Worm (Caenorhabditis elegans) whole organism, L4 larva: ENCODE measurements around the gene asp-12.

Experiments used
- F10B5.3 ChIP-seq: sonication (generic microtip); optimal IDR thresholded peaks from 2 replicates; lab custom pipeline; 2016; ENCODE audit warnings: mild to moderate bottlenecking, missing genetic modification characterization, missing compliant biosample characterization
- F44E2.7 ChIP-seq: fragments of 200-800 bp; sonication (Bioruptor generic); IDR thresholded peaks from 2 replicates; pipeline ENCODE4 v2.1.2; 2022; ENCODE audit warnings: missing genetic modification characterization, missing compliant biosample characterization
- F49E8.2 ChIP-seq: sonication (generic microtip); optimal IDR thresholded peaks from 2 replicates; lab custom pipeline; 2016; ENCODE audit warnings: missing compliant biosample characterization, mild to moderate bottlenecking, missing genetic modification characterization, borderline replicate concordance
- R02D3.7 ChIP-seq: fragments of 150-350 bp; sonication (generic microtip); optimal IDR thresholded peaks from 3 replicates; lab custom pipeline; 2014; ENCODE audit warnings: missing biosample characterization, missing genetic modification characterization
- T20F7.1 ChIP-seq: fragments of 200-800 bp; sonication (Bioruptor generic); optimal IDR thresholded peaks from 2 replicates; lab custom pipeline; 2018; ENCODE audit warnings: mild to moderate bottlenecking, missing genetic modification characterization, missing compliant biosample characterization
- T26A8.4 ChIP-seq: fragments of 200-800 bp; sonication (Bioruptor generic); IDR thresholded peaks from 2 replicates; pipeline ENCODE4 v1.3.6; 2022; ENCODE audit warnings: missing genetic modification characterization, missing compliant biosample characterization
- Y48G9A.11 ChIP-seq: fragments of 200-800 bp; sonication (Bioruptor generic); IDR thresholded peaks from 2 replicates; pipeline ENCODE4 v1.3.6; 2022; ENCODE audit warnings: missing genetic modification reagents, missing genetic modification characterization, missing compliant biosample characterization
- aha-1 ChIP-seq: fragments of 150-350 bp; peaks from one replicate; lab custom pipeline; 2014; ENCODE audit warnings: missing biosample characterization, missing genetic modification characterization
- ceh-20 ChIP-seq: fragments of 200-800 bp; sonication (Bioruptor generic); IDR thresholded peaks from 2 replicates; pipeline ENCODE4 v1.3.6; 2022; ENCODE audit warnings: missing genetic modification reagents, missing genetic modification characterization, missing compliant biosample characterization
- ceh-44 ChIP-seq: fragments of 200-800 bp; sonication (Bioruptor generic); IDR thresholded peaks from 2 replicates; pipeline ENCODE4 v1.3.6; 2022; ENCODE audit warnings: missing genetic modification reagents, missing genetic modification characterization, missing compliant biosample characterization
- ceh-62 ChIP-seq: sonication (generic microtip); optimal IDR thresholded peaks from 2 replicates; lab custom pipeline; 2017; ENCODE audit warnings: missing biosample characterization, missing genetic modification characterization
- daf-16 ChIP-seq, 3 experiments: sonication (generic microtip); optimal IDR thresholded peaks; 2 replicates each; lab custom pipeline; 2016 to 2017; ENCODE audit warnings: missing genetic modification characterization in 3 of 3, missing genetic modification reagents in 3 of 3, mild to moderate bottlenecking in 2 of 3, missing compliant biosample characterization in 2 of 3, missing biosample characterization in 1 of 3, moderate library complexity in 1 of 3
- hif-1 ChIP-seq, 2 experiments: sonication (generic microtip); optimal IDR thresholded peaks; 2 replicates each; lab custom pipeline; 2016 to 2017; ENCODE audit warnings: missing compliant biosample characterization in 2 of 2, missing genetic modification characterization in 2 of 2, missing genetic modification reagents in 2 of 2, missing genotype in 2 of 2, mild to moderate bottlenecking in 1 of 2
- jun-1 ChIP-seq: fragments of 150-350 bp; optimal IDR thresholded peaks from 2 replicates; lab custom pipeline; 2014; ENCODE audit warnings: missing biosample characterization, missing genetic modification reagents, missing genetic modification characterization
- lin-38 ChIP-seq: fragments of 200-800 bp; sonication (Bioruptor generic); IDR thresholded peaks from 2 replicates; pipeline ENCODE4 v1.3.6; 2022; ENCODE audit warnings: missing genetic modification reagents, missing genetic modification characterization, missing compliant biosample characterization
- lin-39 ChIP-seq: fragments of 150-350 bp; optimal IDR thresholded peaks from 2 replicates; lab custom pipeline; 2014; ENCODE audit warnings: missing biosample characterization, missing genetic modification reagents, missing genetic modification characterization
- mdl-1 ChIP-seq, 2 experiments: fragments of 150-350 bp in 1 of 2; sonication (generic microtip) in 1 of 2; optimal IDR thresholded peaks; 2 replicates each; lab custom pipeline; 2014 to 2017; ENCODE audit warnings: missing biosample characterization in 2 of 2, missing genetic modification characterization in 2 of 2
- mep-1 ChIP-seq: fragments of 150-350 bp; sonication (generic microtip); optimal IDR thresholded peaks from 3 replicates; lab custom pipeline; 2014; ENCODE audit warnings: missing biosample characterization, missing genetic modification characterization
- nhr-28 ChIP-seq: fragments of 150-350 bp; optimal IDR thresholded peaks from 2 replicates; lab custom pipeline; 2014; ENCODE audit warnings: missing biosample characterization, missing genetic modification characterization
- nhr-41 ChIP-seq: fragments of 200-800 bp; sonication (Bioruptor generic); IDR thresholded peaks from 2 replicates; pipeline ENCODE4 v1.3.6; 2022; ENCODE audit warnings: missing genetic modification reagents, missing genetic modification characterization, missing compliant biosample characterization
- nhr-77 ChIP-seq: fragments of 150-350 bp; optimal IDR thresholded peaks from 2 replicates; lab custom pipeline; 2014; ENCODE audit warnings: missing biosample characterization, missing genetic modification characterization
- pha-4 ChIP-seq, 2 experiments: fragments of 150-350 bp in 1 of 2; fragments of 200-800 bp in 1 of 2; sonication (Bioruptor generic) in 1 of 2; IDR thresholded peaks in 1 of 2; optimal IDR thresholded peaks in 1 of 2; 2 replicates each; pipeline versions ENCODE4 v1.3.6 to Lab custom; 2014 to 2022; ENCODE audit warnings: missing genetic modification characterization in 2 of 2, missing genetic modification reagents in 2 of 2, missing biosample characterization in 1 of 2, missing compliant biosample characterization in 1 of 2
- php-3 ChIP-seq: fragments of 200-800 bp; sonication (Bioruptor generic); IDR thresholded peaks from 2 replicates; pipeline ENCODE4 v1.3.6; 2022; ENCODE audit warnings: missing genetic modification reagents, missing genetic modification characterization, missing compliant biosample characterization
- pqm-1 ChIP-seq: sonication (generic microtip); optimal IDR thresholded peaks from 2 replicates; lab custom pipeline; 2017; ENCODE audit warnings: missing biosample characterization, missing genetic modification characterization
- rbr-2 ChIP-seq: sonication (generic microtip); optimal IDR thresholded peaks from 2 replicates; lab custom pipeline; 2016; ENCODE audit warnings: missing genotype, missing genetic modification characterization, missing compliant biosample characterization
- set-16 ChIP-seq: fragments of 200-800 bp; sonication (Bioruptor generic); IDR thresholded peaks from 2 replicates; pipeline ENCODE4 v1.3.6; 2022; ENCODE audit warnings: missing genetic modification reagents, missing genetic modification characterization, missing compliant biosample characterization
- skn-1 ChIP-seq: fragments of 150-350 bp; optimal IDR thresholded peaks from 2 replicates; lab custom pipeline; 2014; ENCODE audit warnings: missing biosample characterization, missing genetic modification characterization
- snpc-1.2 ChIP-seq: fragments of 200-800 bp; sonication (Bioruptor generic); IDR thresholded peaks from 2 replicates; pipeline ENCODE4 v1.3.6; 2022; ENCODE audit warnings: missing genetic modification reagents, missing genetic modification characterization, missing compliant biosample characterization
- snpc-4 ChIP-seq: fragments of 150-350 bp; optimal IDR thresholded peaks from 2 replicates; lab custom pipeline; 2014; ENCODE audit warnings: missing biosample characterization, missing genetic modification characterization
- spr-1 ChIP-seq: sonication (generic microtip); optimal IDR thresholded peaks from 2 replicates; lab custom pipeline; 2016; ENCODE audit warnings: mild to moderate bottlenecking, missing genetic modification characterization, missing compliant biosample characterization
- tra-1 ChIP-seq: fragments of 200-800 bp; sonication (Bioruptor generic); IDR thresholded peaks from 2 replicates; pipeline ENCODE4 v1.3.6; 2022; ENCODE audit warnings: missing genetic modification reagents, missing genetic modification characterization, missing compliant biosample characterization
- unc-130 ChIP-seq: sonication (generic microtip); optimal IDR thresholded peaks from 2 replicates; lab custom pipeline; 2016; ENCODE audit warnings: missing genetic modification reagents, missing genetic modification characterization, missing compliant biosample characterization
- unc-39 ChIP-seq: sonication (generic microtip); optimal IDR thresholded peaks from 2 replicates; lab custom pipeline; 2017; ENCODE audit warnings: missing biosample characterization, missing genetic modification characterization
- unc-62 ChIP-seq, 3 experiments: fragments of 150-350 bp in 1 of 3; sonication (generic microtip); optimal IDR thresholded peaks in 2 of 3; peaks in 1 of 3; 1 replicate in 1 of 3; 2 replicates in 2 of 3; lab custom pipeline; 2014 to 2017; ENCODE audit warnings: missing biosample characterization in 3 of 3, missing genetic modification characterization in 3 of 3, missing genetic modification reagents in 3 of 3, missing genotype in 1 of 3
- vab-7 ChIP-seq: fragments of 200-800 bp; sonication (Bioruptor generic); IDR thresholded peaks from 2 replicates; pipeline ENCODE4 v1.3.6; 2022; ENCODE audit warnings: missing genetic modification reagents, missing genetic modification characterization, missing compliant biosample characterization
- zfp-2 ChIP-seq: sonication (generic microtip); optimal IDR thresholded peaks from 2 replicates; lab custom pipeline; 2016; ENCODE audit warnings: mild to moderate bottlenecking, missing genetic modification characterization, missing compliant biosample characterization
- zip-2 ChIP-seq: fragments of 150-350 bp; optimal IDR thresholded peaks from 2 replicates; lab custom pipeline; 2014; ENCODE audit warnings: missing biosample characterization, missing genetic modification characterization
- ztf-11 ChIP-seq: fragments of 150-350 bp; optimal IDR thresholded peaks from 2 replicates; lab custom pipeline; 2014; ENCODE audit warnings: missing biosample characterization, missing genetic modification characterization
- ztf-7 ChIP-seq: fragments of 150-350 bp; optimal IDR thresholded peaks from 2 replicates; lab custom pipeline; 2014; ENCODE audit warnings: missing biosample characterization, missing genetic modification characterization

The asp-12 gene

DNA sequence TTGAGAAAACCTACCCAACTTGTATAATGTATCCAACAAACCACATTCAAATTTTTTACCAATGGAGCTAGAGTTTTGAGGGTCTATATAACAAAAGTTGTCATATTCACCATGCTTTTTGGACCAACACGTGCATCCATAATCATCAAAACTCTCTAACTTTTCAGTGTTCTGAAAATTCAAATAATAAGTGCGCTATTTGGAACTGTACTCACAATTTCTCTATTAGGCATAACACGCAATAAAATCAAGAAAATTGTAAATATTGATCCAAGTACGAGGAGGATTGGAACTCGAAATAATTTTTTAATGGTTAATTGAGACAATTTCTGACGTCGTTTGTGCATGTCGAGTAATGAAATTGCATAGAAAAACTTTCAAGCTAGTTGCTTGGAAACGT lies 29.1 kb upstream of the asp-12 start, which contains the start of gene C16D9.3:
TSS of gene C16D9.3 (minus strand) at position 101 of the 400 bp plus-strand sequence.
- TF ChIP-seq mep-1 (tag; lab: Kevin White, UChicago) (no peak), nhr-28 (tag; lab: Kevin White, UChicago) (no peak), daf-16 (GFP tag; optimal IDR thresholded peaks at IDR 0.05; lab: Kevin White, UChicago) (no peak), daf-16 (tag; optimal IDR thresholded peaks at IDR 0.05; lab: Kevin White, UChicago) (no peak), vab-7 (GFP tag; lab: Robert Waterston, UW) (no peak), pha-4 (GFP tag; IDR thresholded peaks at IDR 0.05; lab: Robert Waterston, UW) (no peak), pha-4 (tag; optimal IDR thresholded peaks at IDR 0.05; lab: Kevin White, UChicago) (no peak), nhr-77 (tag; lab: Kevin White, UChicago) (no peak)

DNA sequence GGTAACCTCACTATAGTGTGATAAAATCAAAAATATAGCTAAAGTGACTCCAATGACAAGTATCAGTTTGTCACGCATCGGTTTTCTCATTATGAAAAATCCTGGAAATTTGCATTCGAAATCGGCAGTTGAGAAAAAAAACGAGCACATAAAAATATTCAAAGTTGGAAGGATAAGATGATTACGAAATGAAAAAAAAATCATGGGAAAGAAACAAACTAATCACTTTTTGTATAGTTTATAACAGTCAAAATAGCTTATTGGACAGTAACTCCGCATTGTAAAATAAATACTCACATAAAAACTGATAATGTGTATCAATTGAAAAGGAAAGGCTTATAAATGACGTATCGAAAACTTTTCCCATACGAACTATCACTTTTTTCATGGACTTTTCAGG lies 26.2 kb upstream of the asp-12 start, which contains the start of gene C16D9.4:
TSS of gene C16D9.4 (minus strand) at position 101 of the 400 bp plus-strand sequence.
- TF ChIP-seq lin-38 (GFP tag; lab: Robert Waterston, UW) (no peak), php-3 (GFP tag; lab: Robert Waterston, UW) (peak; percentile 33; the same call in 1 of the 2 replicates)
- TF ChIP-seq, all 104 proteins: peak for 1

DNA sequence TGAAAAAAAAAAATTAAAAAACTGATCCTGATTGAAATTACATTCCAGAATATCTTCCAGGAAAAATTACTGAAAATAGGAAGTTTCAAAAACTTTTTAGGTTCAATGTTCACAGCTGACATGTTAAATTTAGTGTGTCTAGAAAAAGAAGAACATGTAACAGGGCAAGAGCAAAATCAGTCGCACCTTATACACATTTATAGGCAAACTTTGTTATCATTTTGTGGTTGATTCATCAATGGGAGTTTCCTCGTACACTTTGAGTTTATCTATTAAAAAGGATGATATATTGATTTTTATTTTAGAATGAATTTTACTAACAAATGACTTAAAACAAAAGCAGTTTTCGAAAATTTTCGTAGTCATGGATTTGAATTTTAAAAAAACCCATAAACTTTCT lies 25.8 kb upstream of the asp-12 start:
- TF ChIP-seq pqm-1: peak; percentile 50
- no peak for TF ChIP-seq tra-1
- TF ChIP-seq unc-62 (GFP tag; optimal IDR thresholded peaks at IDR 0.05 in 1 of 2; lab: Kevin White, UChicago): peak in 1 of 2 experiments; percentile 64
- TF ChIP-seq unc-62 (tag; optimal IDR thresholded peaks at IDR 0.05; lab: Kevin White, UChicago): no peak
- peak; percentile 29 for TF ChIP-seq aha-1
- TF ChIP-seq daf-16 (GFP tag; optimal IDR thresholded peaks at IDR 0.05; lab: Kevin White, UChicago): no peak
- TF ChIP-seq daf-16 (tag; optimal IDR thresholded peaks at IDR 0.05; lab: Kevin White, UChicago): peak; percentile 26
- TF ChIP-seq nhr-28 (tag; lab: Kevin White, UChicago): peak; percentile 48
- TF ChIP-seq snpc-1.2: no peak
- no peak for TF ChIP-seq snpc-4 (tag; lab: Kevin White, UChicago)
- TF ChIP-seq nhr-77 (tag; lab: Kevin White, UChicago): no peak
- no peak for TF ChIP-seq pha-4 (GFP tag; IDR thresholded peaks at IDR 0.05; lab: Robert Waterston, UW)
- TF ChIP-seq pha-4 (tag; optimal IDR thresholded peaks at IDR 0.05; lab: Kevin White, UChicago): no peak
- no peak for TF ChIP-seq lin-39 (tag; lab: Kevin White, UChicago)
- no peak for TF ChIP-seq spr-1 (tag; lab: Kevin White, UChicago)

DNA sequence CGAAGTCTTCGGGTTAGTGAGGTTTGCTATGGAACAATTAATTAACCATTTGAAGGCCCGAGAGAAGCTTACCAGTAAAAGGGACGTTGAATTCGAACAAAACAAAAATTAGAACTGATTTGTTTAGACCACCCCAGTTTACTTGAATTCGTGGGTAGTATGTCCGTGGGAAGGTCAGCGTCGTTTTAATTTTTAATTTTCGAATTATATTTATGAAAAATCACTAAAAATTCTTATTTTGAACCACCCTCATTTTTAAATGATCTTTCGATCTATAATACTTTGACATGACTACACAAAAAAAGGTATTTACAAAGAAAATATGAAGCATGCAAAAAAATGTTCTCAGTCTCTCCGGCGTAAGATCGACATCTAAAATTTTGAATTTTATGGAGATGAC lies 23.6 kb upstream of the asp-12 start, which contains the start of gene C16D9.5:
TSS of gene C16D9.5 (minus strand) at position 101 of the 400 bp plus-strand sequence.
- no peak for TF ChIP-seq ceh-62 (tag; lab: Kevin White, UChicago)

DNA sequence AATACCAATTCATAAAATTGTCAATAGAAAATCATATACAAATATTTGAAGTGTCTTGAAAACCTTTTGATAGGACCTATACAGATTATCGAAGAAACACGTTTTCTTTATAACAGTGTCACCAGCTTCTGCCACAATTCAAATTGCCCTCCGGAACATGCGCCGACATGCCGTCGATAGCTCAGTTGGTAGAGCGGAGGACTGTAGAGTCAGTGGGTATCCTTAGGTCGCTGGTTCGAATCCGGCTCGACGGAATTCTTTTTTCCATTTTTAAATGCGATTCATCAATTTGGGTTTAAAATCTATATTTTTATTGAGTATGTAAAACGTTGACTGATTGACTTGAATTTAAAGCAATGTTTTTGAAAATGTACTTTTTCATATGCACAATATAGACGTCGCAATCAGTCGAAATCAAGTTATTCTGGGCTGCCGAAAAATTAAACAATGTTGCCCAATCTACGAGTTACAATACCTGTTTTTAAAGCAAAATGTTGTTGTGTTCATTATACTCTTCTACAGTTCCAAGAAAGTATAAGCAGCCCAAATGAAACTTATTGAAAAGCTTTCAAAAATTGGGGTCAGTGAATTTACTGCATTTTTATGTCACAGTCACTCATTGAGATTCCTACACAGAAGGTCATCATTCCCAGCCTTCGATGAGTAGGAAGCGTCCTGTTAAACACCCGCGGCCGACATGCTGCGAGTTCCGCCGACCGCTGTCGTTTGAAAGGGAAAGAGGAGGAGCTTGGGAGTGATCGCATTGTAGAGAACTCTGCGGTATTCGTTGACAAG lies 21.5 kb upstream of the asp-12 start:
- no peak for TF ChIP-seq mdl-1 (tag; optimal IDR thresholded peaks at IDR 0.05; lab: Kevin White, UChicago)
- TF ChIP-seq zip-2 (tag; lab: Kevin White, UChicago): peak; percentile 25
- TF ChIP-seq T26A8.4: peak; percentile 92
- no peak for TF ChIP-seq hif-1 (tag; optimal IDR thresholded peaks at IDR 0.05; lab: Kevin White, UChicago)
- TF ChIP-seq jun-1 (tag; lab: Kevin White, UChicago): peak; percentile 31
- no peak for TF ChIP-seq set-16 (GFP tag; lab: Robert Waterston, UW)
- TF ChIP-seq nhr-41 (GFP tag; lab: Robert Waterston, UW): peak; percentile 46; the same call in 1 of the 2 replicates
- TF ChIP-seq unc-39 (tag; lab: Kevin White, UChicago): no peak
- TF ChIP-seq F49E8.2 (tag; lab: Kevin White, UChicago): peak; percentile 92
- no peak for TF ChIP-seq ztf-11 (tag; lab: Kevin White, UChicago)
- peak; percentile 91 for TF ChIP-seq snpc-4 (tag; lab: Kevin White, UChicago)
- TF ChIP-seq ztf-7 (tag; lab: Kevin White, UChicago): no peak
- no peak for TF ChIP-seq zfp-2
- TF ChIP-seq ceh-20 (GFP tag; lab: Robert Waterston, UW): peak; percentile 24; the same call in 1 of the 2 replicates
- peak; percentile 87 for TF ChIP-seq snpc-1.2
- TF ChIP-seq unc-130 (GFP tag; lab: Kevin White, UChicago): peak; percentile 29
- TF ChIP-seq T20F7.1 (GFP tag; lab: Kevin White, UChicago): peak; percentile 53
- TF ChIP-seq Y48G9A.11: peak; percentile 83
- peak; percentile 56 for TF ChIP-seq rbr-2 (tag; lab: Kevin White, UChicago)
- TF ChIP-seq F10B5.3 (tag; lab: Kevin White, UChicago): peak; percentile 69
- peak; percentile 12 to 78 for TF ChIP-seq daf-16 (GFP tag; optimal IDR thresholded peaks at IDR 0.05; lab: Kevin White, UChicago)
- peak; percentile 86 for TF ChIP-seq daf-16 (tag; optimal IDR thresholded peaks at IDR 0.05; lab: Kevin White, UChicago)
- peak; percentile 16 for TF ChIP-seq R02D3.7
- TF ChIP-seq skn-1 (tag; lab: Kevin White, UChicago): no peak
- TF ChIP-seq F44E2.7 (GFP tag; lab: Robert Waterston, UW): no peak
- TF ChIP-seq ceh-44 (GFP tag; lab: Robert Waterston, UW): peak; percentile 62; the same call in 1 of the 2 replicates
